Worm (Caenorhabditis elegans): ENCODE measurements around the gene mrp-2.

Gene mrp-2

DNA sequence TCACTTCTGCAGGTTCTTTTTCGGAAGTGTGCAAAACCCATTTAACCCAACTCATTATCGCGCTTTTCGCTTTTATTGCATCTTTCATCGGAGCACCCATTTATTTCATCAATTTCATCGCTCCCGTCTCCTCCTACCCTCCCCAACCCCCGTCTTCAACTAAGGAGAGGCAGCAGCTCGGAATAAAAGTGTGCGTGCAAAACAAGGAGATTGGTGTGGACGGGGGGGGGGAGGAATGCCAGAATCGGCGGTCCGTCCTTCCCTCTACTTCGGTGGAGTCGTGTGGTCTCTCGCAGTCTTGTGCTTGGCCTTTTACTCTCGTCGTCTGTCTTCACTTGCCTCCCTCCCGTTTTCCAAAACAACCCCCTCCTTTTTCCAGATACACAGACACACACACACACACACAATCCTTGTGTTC is 28.8 kb upstream of the mrp-2 start (continued):
- TF ChIP-seq ahr-1 (tag; optimal IDR thresholded peaks at IDR 0.05) (no peak), syd-9 (tag; optimal IDR thresholded peaks at IDR 0.05) (peak; percentile 43), fax-1 (tag; optimal IDR thresholded peaks at IDR 0.05) (no peak), rnt-1 (tag; optimal IDR thresholded peaks at IDR 0.05) (no peak), madf-2 (tag; optimal IDR thresholded peaks at IDR 0.05) (no peak), sdc-2 (tag; optimal IDR thresholded peaks at IDR 0.05) (peak; percentile 75), ceh-24 (tag; optimal IDR thresholded peaks at IDR 0.05) (no peak), unc-86 (tag; optimal IDR thresholded peaks at IDR 0.05) (no peak), ceh-14 (tag; optimal IDR thresholded peaks at IDR 0.05) (peak; percentile 80), nfya-1 (tag; optimal IDR thresholded peaks at IDR 0.05) (peak; percentile 37)

ce11 chrX:600671-601070 is 28.2 kb upstream of the mrp-2 start:
- TF ChIP-seq sdc-2 (tag; optimal IDR thresholded peaks at IDR 0.05) (no peak), hlh-13 (GFP tag; optimal IDR thresholded peaks at IDR 0.05) (no peak), unc-86 (tag; optimal IDR thresholded peaks at IDR 0.05) (no peak), sox-4 (tag; optimal IDR thresholded peaks at IDR 0.05) (no peak), dmd-4 (tag; optimal IDR thresholded peaks at IDR 0.05; ENCODE audit: borderline replicate concordance) (no peak), pat-9 (tag; optimal IDR thresholded peaks at IDR 0.05) (no peak), unc-3 (GFP tag; conservative IDR thresholded peaks at IDR 0.05) (no peak), unc-3 (tag; optimal IDR thresholded peaks at IDR 0.05) (no peak), pros-1 (tag; optimal IDR thresholded peaks at IDR 0.05) (no peak), elt-4 (tag; optimal IDR thresholded peaks at IDR 0.05) (no peak)

- no peak for TF ChIP-seq dve-1 (tag; optimal IDR thresholded peaks at IDR 0.05)
- no peak for TF ChIP-seq pros-1 (tag; optimal IDR thresholded peaks at IDR 0.05)
- no peak for TF ChIP-seq nhr-232 (tag; optimal IDR thresholded peaks at IDR 0.05)
- no peak for TF ChIP-seq pha-4 (tag; optimal IDR thresholded peaks at IDR 0.05)
- no peak for TF ChIP-seq lin-11 (tag; optimal IDR thresholded peaks at IDR 0.05)
- TF ChIP-seq ceh-6 (GFP tag; optimal IDR thresholded peaks at IDR 0.05) = no peak
- no peak for TF ChIP-seq elt-4 (tag; optimal IDR thresholded peaks at IDR 0.05)
- no peak for TF ChIP-seq fkh-10 (GFP tag; optimal IDR thresholded peaks at IDR 0.05)
- TF ChIP-seq ets-4 (tag; optimal IDR thresholded peaks at IDR 0.05) = no peak
- TF ChIP-seq zip-5 (tag; optimal IDR thresholded peaks at IDR 0.05) = no peak
Observed at ce11 chrX:599476-599875, 27.0 kb upstream of the mrp-2 start, which contains the start of gene F13C5.3. F13C5.3 (minus strand) TSS chrX:599576.

DNA sequence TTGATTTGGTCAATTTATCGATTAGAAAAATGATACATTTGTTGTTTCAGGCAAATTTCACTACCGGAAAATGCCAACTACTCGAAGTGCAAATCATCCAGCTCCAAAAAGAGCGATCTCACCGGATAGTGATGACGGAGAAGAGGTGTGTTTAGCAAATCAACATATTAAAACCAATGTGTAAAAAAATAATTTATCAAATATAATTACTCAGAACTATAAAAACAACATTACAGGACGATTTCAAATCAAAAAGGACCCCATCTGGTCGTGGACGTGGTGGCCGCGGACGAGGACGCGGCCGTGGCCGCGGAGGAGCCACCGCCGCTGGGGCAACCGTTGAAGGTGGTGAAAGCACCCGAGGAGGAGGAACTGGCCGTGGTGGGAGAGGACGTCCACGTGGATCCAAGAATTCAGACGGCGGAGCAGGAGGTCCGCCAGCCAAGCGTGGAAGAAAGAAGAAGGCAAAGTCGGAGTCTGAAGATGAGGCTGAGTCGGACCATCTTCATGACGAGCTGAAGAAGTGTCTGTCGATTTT is 21.5 kb upstream of the mrp-2 start, which contains the start of gene F13C5.2:
F13C5.2 (plus strand) TSS at position 51 of the 538 bp plus-strand sequence.
- TF ChIP-seq ceh-18 (tag; optimal IDR thresholded peaks at IDR 0.05) (no peak), nhr-232 (tag; optimal IDR thresholded peaks at IDR 0.05) (no peak), ceh-22 (tag; optimal IDR thresholded peaks at IDR 0.05) (no peak)

DNA sequence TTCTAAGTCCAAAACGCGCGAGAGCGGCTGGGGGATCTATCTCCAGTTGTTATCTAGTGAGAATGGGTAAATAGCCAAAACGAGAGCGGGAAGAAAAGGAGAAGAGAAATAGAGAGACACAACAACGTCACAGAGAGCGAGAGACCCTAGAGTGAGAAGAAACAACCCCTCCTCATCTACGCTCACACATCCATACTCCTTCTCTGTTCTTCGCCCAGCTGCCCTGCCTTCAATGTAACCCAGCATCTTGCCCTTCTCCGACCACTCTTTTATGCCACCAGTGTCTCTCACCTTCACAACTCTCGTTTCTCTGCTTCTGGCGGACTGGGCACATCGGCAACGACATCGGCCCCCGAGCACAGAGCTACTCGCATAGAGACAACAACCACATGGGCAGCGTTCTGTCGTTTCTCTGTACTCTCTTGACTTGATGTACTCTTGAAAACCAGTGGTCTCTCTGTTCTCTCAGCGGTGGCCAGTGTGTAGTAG is 20.8 kb upstream of the mrp-2 start:
- TF ChIP-seq nhr-11 (tag; optimal IDR thresholded peaks at IDR 0.05) (no peak), Y22D7AL.16 (tag; optimal IDR thresholded peaks at IDR 0.05) (no peak), ceh-6 (GFP tag; optimal IDR thresholded peaks at IDR 0.05) (no peak), dmd-4 (tag; optimal IDR thresholded peaks at IDR 0.05; ENCODE audit: borderline replicate concordance) (no peak), ceh-2 (tag; optimal IDR thresholded peaks at IDR 0.05) (peak; percentile 47), ama-1 (optimal IDR thresholded peaks at IDR 0.05) (no peak), T23F11.4 (GFP tag; optimal IDR thresholded peaks at IDR 0.05) (peak; percentile 21), ceh-22 (tag; optimal IDR thresholded peaks at IDR 0.05) (no peak), gmeb-2 (tag; optimal IDR thresholded peaks at IDR 0.05) (no peak), fax-1 (tag; optimal IDR thresholded peaks at IDR 0.05) (peak; percentile 6), zip-5 (tag; optimal IDR thresholded peaks at IDR 0.05) (no peak), hlh-15 (tag; optimal IDR thresholded peaks at IDR 0.05) (peak; percentile 23), pat-9 (tag; optimal IDR thresholded peaks at IDR 0.05) (no peak), pag-3 (tag; optimal IDR thresholded peaks at IDR 0.05; ENCODE audit: borderline replicate concordance) (no peak), pha-2 (tag; optimal IDR thresholded peaks at IDR 0.05) (peak; percentile 51), unc-42 (tag; optimal IDR thresholded peaks at IDR 0.05) (peak; percentile 76), nhr-232 (tag; optimal IDR thresholded peaks at IDR 0.05) (no peak), nfya-1 (tag; optimal IDR thresholded peaks at IDR 0.05) (peak; percentile 83), ceh-34 (tag; optimal IDR thresholded peaks at IDR 0.05) (peak; percentile 97), eyg-1 (tag; optimal IDR thresholded peaks at IDR 0.05) (peak; percentile 36), K09A11.1 (tag; optimal IDR thresholded peaks at IDR 0.05; ENCODE audit: insufficient read depth) (no peak), F13H6.1 (tag; optimal IDR thresholded peaks at IDR 0.05) (peak; percentile 82), unc-3 (GFP tag; conservative IDR thresholded peaks at IDR 0.05) (no peak), unc-3 (tag; optimal IDR thresholded peaks at IDR 0.05) (no peak), ztf-16 (tag; optimal IDR thresholded peaks at IDR 0.05) (peak; percentile 48), unc-55 (GFP tag; optimal IDR thresholded peaks at IDR 0.05) (peak; percentile 82)
